Fruit fly (Drosophila melanogaster) whole organism, embryonic: ENCODE data around the gene CycB3.
A peak's percentile ranks its signal among the peaks of the same experiment; 100 is the strongest.

ENCODE experiments used
- Adf1 ChIP-seq: fragments of 200-800 bp; sonication (Bioruptor generic); IDR thresholded peaks from 2 replicates; pipeline ENCODE4 v1.3.6; 2022; ENCODE audit warnings: missing biosample characterization, missing genetic modification characterization
- B-H1 ChIP-seq: fragments of 200-800 bp; sonication (Bioruptor generic); IDR thresholded peaks from 3 replicates; pipeline ENCODE4 v1.3.6; 2022; ENCODE audit warnings: missing biosample characterization, missing genetic modification characterization
- BtbVII ChIP-seq: fragments of 200-800 bp; sonication (Bioruptor generic); optimal IDR thresholded peaks from 3 replicates; lab custom pipeline; 2017; ENCODE audit warnings: missing biosample characterization, mild to moderate bottlenecking, missing genetic modification characterization
- CG10274 ChIP-seq: fragments of 200-800 bp; sonication (Bioruptor generic); optimal IDR thresholded peaks from 3 replicates; lab custom pipeline; 2017; ENCODE audit warnings: missing biosample characterization, mild to moderate bottlenecking, missing genetic modification characterization
- CG10979 ChIP-seq: fragments of 200-800 bp; sonication (Bioruptor generic); optimal IDR thresholded peaks from 2 replicates; lab custom pipeline; 2018; ENCODE audit warnings: missing biosample characterization, mild to moderate bottlenecking, missing genetic modification characterization, moderate library complexity
- CG12744 ChIP-seq: fragments of 200-800 bp; sonication (Bioruptor generic); optimal IDR thresholded peaks from 2 replicates; lab custom pipeline; 2016; ENCODE audit warnings: missing biosample characterization, missing genetic modification characterization
- CG13296 ChIP-seq: fragments of 200-800 bp; sonication (Bioruptor generic); optimal IDR thresholded peaks from 3 replicates; lab custom pipeline; 2018; ENCODE audit warnings: missing biosample characterization, mild to moderate bottlenecking, missing genetic modification characterization
- CG16779 ChIP-seq: fragments of 200-800 bp; sonication (Bioruptor generic); IDR thresholded peaks from 2 replicates; pipeline ENCODE4 v1.3.6; 2022; ENCODE audit warnings: missing biosample characterization, missing genetic modification characterization
- CG17802 ChIP-seq: fragments of 200-800 bp; sonication (Bioruptor generic); optimal IDR thresholded peaks from 2 replicates; lab custom pipeline; 2018; ENCODE audit warnings: missing biosample characterization, mild to moderate bottlenecking, missing genetic modification characterization, moderate library complexity
- CG17829 ChIP-seq: fragments of 200-800 bp; optimal IDR thresholded peaks from 2 replicates; lab custom pipeline; 2019; ENCODE audit warnings: missing biosample characterization, mild to moderate bottlenecking, missing genetic modification characterization, moderate library complexity
- CG18262 ChIP-seq: fragments of 200-800 bp; optimal IDR thresholded peaks from 3 replicates; lab custom pipeline; 2019; ENCODE audit warnings: missing biosample characterization, mild to moderate bottlenecking, missing genetic modification characterization, moderate library complexity
- CG2199 ChIP-seq: fragments of 200-800 bp; sonication (Bioruptor generic); IDR thresholded peaks from 3 replicates; pipeline ENCODE4 v1.3.6; 2022; ENCODE audit warnings: missing biosample characterization, missing genetic modification characterization
- CG33557 ChIP-seq: fragments of 200-800 bp; sonication (Bioruptor generic); optimal IDR thresholded peaks from 2 replicates; lab custom pipeline; 2019; ENCODE audit warnings: missing biosample characterization, mild to moderate bottlenecking, missing genetic modification characterization, moderate library complexity
- CG34422 ChIP-seq: fragments of 200-800 bp; sonication (Bioruptor generic); IDR thresholded peaks from 3 replicates; pipeline ENCODE4 v1.3.6; 2022; ENCODE audit warnings: missing biosample characterization, missing genetic modification characterization
- CG7271 ChIP-seq: fragments of 200-800 bp; sonication (Bioruptor generic); optimal IDR thresholded peaks from 2 replicates; lab custom pipeline; 2018; ENCODE audit warnings: missing biosample characterization, mild to moderate bottlenecking, missing genetic modification characterization, moderate library complexity
- CG8089 ChIP-seq: fragments of 200-800 bp; sonication (Bioruptor generic); optimal IDR thresholded peaks from 3 replicates; lab custom pipeline; 2016; ENCODE audit warnings: missing biosample characterization, missing genetic modification characterization
- CG8290 ChIP-seq, 3 experiments: fragments of 200-800 bp; sonication (Bioruptor generic); optimal IDR thresholded peaks; 2 replicates each; lab custom pipeline; 2016 to 2019; ENCODE audit warnings: missing biosample characterization in 3 of 3, missing genetic modification characterization in 3 of 3, mild to moderate bottlenecking in 2 of 3, moderate library complexity in 1 of 3
- CG8944 ChIP-seq: fragments of 200-800 bp; sonication (Bioruptor generic); optimal IDR thresholded peaks from 3 replicates; lab custom pipeline; 2016; ENCODE audit warnings: missing biosample characterization, missing genetic modification characterization
- CHES-1-like ChIP-seq: fragments of 200-800 bp; sonication (Bioruptor generic); optimal IDR thresholded peaks from 2 replicates; lab custom pipeline; 2016; ENCODE audit warnings: missing biosample characterization, missing genetic modification characterization
- CkIIα-i1 ChIP-seq: fragments of 200-800 bp; sonication (Bioruptor generic); IDR thresholded peaks from 2 replicates; pipeline ENCODE4 v1.3.6; 2022; ENCODE audit warnings: missing biosample characterization, missing genetic modification characterization
- Dip2 ChIP-seq: fragments of 200-800 bp; sonication (Bioruptor generic); IDR thresholded peaks from 2 replicates; pipeline ENCODE4 v1.3.6; 2022; ENCODE audit warnings: missing biosample characterization, missing genetic modification characterization
- Dll ChIP-seq: fragments of 200-800 bp; sonication (Bioruptor generic); IDR thresholded peaks from 4 replicates; pipeline ENCODE4 v1.3.6; 2022; ENCODE audit warnings: missing biosample characterization, missing genetic modification characterization; ENCODE audit not compliant: partially characterized antibody
- E2f1 ChIP-seq: fragments of 200-800 bp; sonication (Bioruptor generic); IDR thresholded peaks from 2 replicates; pipeline ENCODE4 v1.3.6; 2022; ENCODE audit warnings: missing biosample characterization, missing genetic modification characterization
- Fer1 ChIP-seq: fragments of 200-800 bp; sonication (Bioruptor generic); optimal IDR thresholded peaks from 2 replicates; lab custom pipeline; 2017; ENCODE audit warnings: missing biosample characterization, mild to moderate bottlenecking, missing genetic modification characterization
- HmgD ChIP-seq: fragments of 200-800 bp; sonication (Bioruptor generic); optimal IDR thresholded peaks from 3 replicates; lab custom pipeline; 2016; ENCODE audit warnings: missing biosample characterization, missing genetic modification characterization
- HmgZ ChIP-seq: fragments of 200-800 bp; sonication (Bioruptor generic); optimal IDR thresholded peaks from 2 replicates; lab custom pipeline; 2018; ENCODE audit warnings: missing biosample characterization, mild to moderate bottlenecking, missing genetic modification characterization
- Hr39 ChIP-seq: fragments of >200 bp; optimal IDR thresholded peaks from 2 replicates; lab custom pipeline; 2017
- Hsf ChIP-seq: fragments of 200-800 bp; sonication (Bioruptor generic); optimal IDR thresholded peaks from 3 replicates; lab custom pipeline; 2016; ENCODE audit warnings: missing biosample characterization, missing genetic modification characterization
- Med ChIP-seq: fragments of 200-800 bp; sonication (Bioruptor generic); peaks from one replicate; lab custom pipeline; 2016; ENCODE audit warnings: missing biosample characterization, missing genetic modification characterization, mild to moderate bottlenecking, inconsistent platforms, moderate library complexity
- Mrtf ChIP-seq: fragments of 200-800 bp; sonication (Bioruptor generic); IDR thresholded peaks from 3 replicates; pipeline ENCODE4 v1.3.6; 2022; ENCODE audit warnings: missing biosample characterization, missing genetic modification characterization
- Nf-YA ChIP-seq: fragments of 200-800 bp; sonication (Bioruptor generic); IDR thresholded peaks from 2 replicates; pipeline ENCODE4 v1.3.6; 2022; ENCODE audit warnings: missing biosample characterization, missing genetic modification characterization
- Sry-β ChIP-seq: fragments of 200-800 bp; sonication (Bioruptor generic); optimal IDR thresholded peaks from 2 replicates; lab custom pipeline; 2018; ENCODE audit warnings: missing biosample characterization, mild to moderate bottlenecking, missing genetic modification characterization, moderate library complexity
- Ssrp ChIP-seq: fragments of 200-800 bp; sonication (Bioruptor generic); optimal IDR thresholded peaks from 2 replicates; lab custom pipeline; 2018; ENCODE audit warnings: missing biosample characterization, mild to moderate bottlenecking, missing genetic modification characterization, moderate library complexity
- Stat92E ChIP-seq, 3 experiments: fragments of >200 bp in 2 of 3; fragments of 200-800 bp in 1 of 3; sonication (Bioruptor generic) in 1 of 3; optimal IDR thresholded peaks; 2 replicates each; lab custom pipeline; 2017 to 2019; ENCODE audit warnings: missing biosample characterization in 3 of 3, missing genetic modification characterization in 3 of 3, mild to moderate bottlenecking in 1 of 3, moderate library complexity in 1 of 3
- TFAM ChIP-seq: fragments of 200-800 bp; sonication (Bioruptor generic); optimal IDR thresholded peaks from 2 replicates; lab custom pipeline; 2017; ENCODE audit warnings: missing biosample characterization, missing genetic modification characterization, inconsistent platforms
- bab2 ChIP-seq: fragments of 200-800 bp; sonication (Bioruptor generic); optimal IDR thresholded peaks from 2 replicates; lab custom pipeline; 2016; ENCODE audit warnings: missing biosample characterization, missing genetic modification characterization
- bbx ChIP-seq: fragments of 200-800 bp; sonication (Bioruptor generic); IDR thresholded peaks from 2 replicates; pipeline ENCODE4 v1.3.6; 2022; ENCODE audit warnings: missing biosample characterization, missing genetic modification characterization; ENCODE audit not compliant: partially characterized antibody
- cas ChIP-seq: fragments of 200-800 bp; sonication (Bioruptor generic); IDR thresholded peaks from 2 replicates; pipeline ENCODE4 v1.3.6; 2022; ENCODE audit warnings: missing biosample characterization, missing genetic modification characterization
- caup ChIP-seq: fragments of 200-800 bp; sonication (Bioruptor generic); optimal IDR thresholded peaks from 3 replicates; lab custom pipeline; 2017; ENCODE audit warnings: missing biosample characterization, mild to moderate bottlenecking, missing genetic modification characterization, moderate library complexity; ENCODE audit not compliant: severe bottlenecking
- gsb ChIP-seq: fragments of 200-800 bp; sonication (Bioruptor generic); IDR thresholded peaks from 2 replicates; pipeline ENCODE4 v1.3.6; 2022; ENCODE audit warnings: missing biosample characterization, missing genetic modification characterization
- ind ChIP-seq: fragments of 200-800 bp; sonication (Bioruptor generic); optimal IDR thresholded peaks from 3 replicates; lab custom pipeline; 2016; ENCODE audit warnings: missing biosample characterization, missing genetic modification characterization
- insv ChIP-seq, 2 experiments: fragments of 200-800 bp; sonication (Bioruptor generic); optimal IDR thresholded peaks; 3 replicates each; lab custom pipeline; 2016 to 2018; ENCODE audit warnings: missing biosample characterization in 2 of 2, missing genetic modification characterization in 2 of 2
- mirr ChIP-seq: fragments of 200-800 bp; sonication (Bioruptor generic); optimal IDR thresholded peaks from 3 replicates; lab custom pipeline; 2018; ENCODE audit warnings: missing biosample characterization, mild to moderate bottlenecking, missing genetic modification characterization
- odd ChIP-seq: fragments of 200-800 bp; sonication (Bioruptor generic); optimal IDR thresholded peaks from 2 replicates; lab custom pipeline; 2017; ENCODE audit warnings: missing biosample characterization, mild to moderate bottlenecking, missing genetic modification characterization
- otp ChIP-seq: fragments of 200-800 bp; sonication (Bioruptor generic); IDR thresholded peaks from 3 replicates; pipeline ENCODE4, ENCODE4 v1.3.6; 2022; ENCODE audit warnings: missing biosample characterization, missing genetic modification characterization
- pita ChIP-seq: fragments of 200-800 bp; sonication (Bioruptor generic); optimal IDR thresholded peaks from 2 replicates; lab custom pipeline; 2017; ENCODE audit warnings: missing biosample characterization, mild to moderate bottlenecking, missing genetic modification characterization
- repo ChIP-seq: fragments of 200-800 bp; sonication (Bioruptor generic); optimal IDR thresholded peaks from 2 replicates; lab custom pipeline; 2016; ENCODE audit warnings: missing biosample characterization, missing genetic modification characterization
- slp2 ChIP-seq: fragments of 200-800 bp; sonication (Bioruptor generic); optimal IDR thresholded peaks from 2 replicates; lab custom pipeline; 2016; ENCODE audit warnings: missing biosample characterization, missing genetic modification characterization
- vvl ChIP-seq: fragments of 200-800 bp; sonication (Bioruptor generic); IDR thresholded peaks from 2 replicates; pipeline ENCODE4 v1.3.6; 2022; ENCODE audit warnings: missing biosample characterization, missing genetic modification characterization
- zfh2 ChIP-seq: fragments of 200-800 bp; sonication (Bioruptor generic); optimal IDR thresholded peaks from 2 replicates; lab custom pipeline; 2016; ENCODE audit warnings: missing biosample characterization, missing genetic modification characterization

CycB3 gene

dm6 chr3R:24893320-24893955 is 22.8 kb upstream of the CycB3 start (continued):
- no peak for TF ChIP-seq otp (GFP tag; lab: Robert Waterston, UW)
- peak; percentile 95 for TF ChIP-seq CG17829
- peak; percentile 60 for TF ChIP-seq odd (GFP tag; lab: Kevin White, UChicago)
- TF ChIP-seq mirr (GFP tag; lab: Kevin White, UChicago), result no peak
- TF ChIP-seq Med (GFP tag; lab: Kevin White, UChicago), result peak; percentile 58
- TF ChIP-seq repo, result no peak
- peak; percentile 2 for TF ChIP-seq CG10274 (GFP tag; lab: Kevin White, UChicago)
- TF ChIP-seq Dip2, result no peak
- TF ChIP-seq vvl (GFP tag; lab: Robert Waterston, UW), result peak; percentile 83
- TF ChIP-seq CG17802 (tag; lab: Kevin White, UChicago), result no peak
- TF ChIP-seq CG12744 (GFP tag; lab: Kevin White, UChicago), result no peak
- TF ChIP-seq CG8089, result no peak
- peak; percentile 55; the same call in 2 of the 3 replicates for TF ChIP-seq Mrtf (GFP tag; lab: Robert Waterston, UW)
- TF ChIP-seq bab2 (GFP tag; lab: Kevin White, UChicago), result no peak
- peak; percentile 97 for TF ChIP-seq CG18262 (tag; lab: Kevin White, UChicago)
- peak; percentile 79 for TF ChIP-seq CG13296 (GFP tag; lab: Kevin White, UChicago)
- TF ChIP-seq CG8290 (GFP tag; optimal IDR thresholded peaks at IDR 0.05; lab: Kevin White, UChicago), result peak; percentile 62
- TF ChIP-seq CG8290 (tag; optimal IDR thresholded peaks at IDR 0.05; lab: Kevin White, UChicago), result no peak
- TF ChIP-seq ind (GFP tag; lab: Kevin White, UChicago), result peak; percentile 74
- TF ChIP-seq CG7271 (tag; lab: Kevin White, UChicago), result peak; percentile 45
- no peak for TF ChIP-seq Fer1
- TF ChIP-seq CG2199 (GFP tag; lab: Robert Waterston, UW), result no peak
- peak; percentile 58 for TF ChIP-seq TFAM
- TF ChIP-seq Dll (GFP tag; lab: Robert Waterston, UW), result no peak
- TF ChIP-seq CG8944 (GFP tag; lab: Kevin White, UChicago), result no peak
- peak; percentile 49 for TF ChIP-seq Sry-β (GFP tag; lab: Kevin White, UChicago)
- peak in 1 of 2 experiments; percentile 14 for TF ChIP-seq insv (GFP tag; optimal IDR thresholded peaks at IDR 0.05; lab: Kevin White, UChicago)
- TF ChIP-seq caup, result peak; percentile 53
- TF ChIP-seq Ssrp (tag; lab: Kevin White, UChicago), result peak; percentile 78
- TF ChIP-seq BtbVII, result peak; percentile 70
- TF ChIP-seq CG16779 (GFP tag; lab: Robert Waterston, UW), result no peak
- TF ChIP-seq Hsf, result peak; percentile 23
- no peak for TF ChIP-seq zfh2 (GFP tag; lab: Kevin White, UChicago)
- peak; percentile 67 for TF ChIP-seq E2f1 (GFP tag; lab: Robert Waterston, UW)
- no peak for TF ChIP-seq cas (GFP tag; lab: Robert Waterston, UW)
- peak; percentile 57; the same call in 1 of the 2 replicates for TF ChIP-seq Nf-YA (GFP tag; lab: Robert Waterston, UW)
- TF ChIP-seq bbx (GFP tag; lab: Robert Waterston, UW), result no peak
- TF ChIP-seq Stat92E (GFP tag; optimal IDR thresholded peaks at IDR 0.05; lab: Kevin White, UChicago), result peak in 1 of 3 experiments; percentile 38
- TF ChIP-seq HmgZ (tag; lab: Kevin White, UChicago), result peak; percentile 11
- TF ChIP-seq pita, result no peak
- no peak for TF ChIP-seq gsb (GFP tag; lab: Robert Waterston, UW)
- TF ChIP-seq CG33557, result peak; percentile 89
- TF ChIP-seq Adf1, result no peak
- TF ChIP-seq CHES-1-like (GFP tag; lab: Kevin White, UChicago), result no peak
- peak; percentile 55; the same call in 1 of the 3 replicates for TF ChIP-seq CG34422 (GFP tag; lab: Robert Waterston, UW)
- no peak for TF ChIP-seq slp2 (GFP tag; lab: Kevin White, UChicago)
- no peak for TF ChIP-seq CkIIα-i1
- TF ChIP-seq B-H1 (GFP tag; lab: Robert Waterston, UW), result peak; percentile 39; the same call in 2 of the 3 replicates
- TF ChIP-seq Hr39, result no peak
- TF ChIP-seq CG10979 (tag; lab: Kevin White, UChicago), result peak; percentile 95
- TF ChIP-seq HmgD, result no peak
